Fruit fly (Drosophila melanogaster): ENCODE data around the gene CG5623.

The CG5623 gene

DNA sequence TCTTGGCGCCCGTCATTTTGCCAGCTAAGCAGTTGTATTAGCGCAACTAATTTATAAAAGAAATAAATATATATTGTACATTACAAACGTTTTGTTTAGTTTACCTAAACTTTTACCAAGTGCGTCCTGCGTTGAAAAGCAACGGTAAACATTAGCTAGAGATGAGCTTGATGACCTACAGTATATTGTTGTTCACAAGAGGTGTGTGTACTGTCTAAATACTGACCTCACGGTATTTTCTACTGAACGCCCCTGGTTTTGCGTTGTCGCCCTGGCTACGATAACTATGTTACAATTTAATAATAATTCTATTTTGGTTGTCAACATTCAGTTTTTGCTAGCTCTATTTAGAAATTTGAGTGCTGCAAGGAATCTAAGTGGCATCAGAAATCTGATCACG lies 25.2 kb upstream of the CG5623 start, which contains the start of gene Acyp2 (continued):
- no peak for TF ChIP-seq CG5245 (GFP tag; optimal IDR thresholded peaks at IDR 0.05)
- TF ChIP-seq yki (optimal IDR thresholded peaks at IDR 0.05), result no peak
- TF ChIP-seq CG8281 (tag; optimal IDR thresholded peaks at IDR 0.05), result no peak
- no peak for TF ChIP-seq CG6175 (GFP tag; IDR thresholded peaks at IDR 0.05)
- no peak for TF ChIP-seq CG12299 (tag; optimal IDR thresholded peaks at IDR 0.05)
- TF ChIP-seq p53 (GFP tag; optimal IDR thresholded peaks at IDR 0.05), result no peak
- peak; percentile 48 for TF ChIP-seq zfh2 (GFP tag; optimal IDR thresholded peaks at IDR 0.05)
- TF ChIP-seq CG6683 (GFP tag; optimal IDR thresholded peaks at IDR 0.05), result no peak
- peak; percentile 52 for TF ChIP-seq row (GFP tag; IDR thresholded peaks at IDR 0.05)
- no peak for TF ChIP-seq CG2202 (tag; optimal IDR thresholded peaks at IDR 0.05)
- peak; percentile 31 for TF ChIP-seq grau (tag; optimal IDR thresholded peaks at IDR 0.05)
- TF ChIP-seq Dp (GFP tag; optimal IDR thresholded peaks at IDR 0.05), result peak; percentile 53
- TF ChIP-seq CG6689 (GFP tag; IDR thresholded peaks at IDR 0.05), result no peak
- TF ChIP-seq CG10147 (GFP tag; optimal IDR thresholded peaks at IDR 0.05), result no peak
- no peak for TF ChIP-seq ro (GFP tag; IDR thresholded peaks at IDR 0.05)
- 0 out of 3 replicates have a peak, but pooled peaks have one; percentile 15 for TF ChIP-seq HLH4C (GFP tag; IDR thresholded peaks at IDR 0.05; ENCODE audit: partially characterized antibody)
- peak; percentile 9 for TF ChIP-seq CG7987 (GFP tag; optimal IDR thresholded peaks at IDR 0.05)
- TF ChIP-seq ci (GFP tag; IDR thresholded peaks at IDR 0.05), result peak; percentile 37; the same call in 1 of the 3 replicates
- TF ChIP-seq tup (GFP tag; optimal IDR thresholded peaks at IDR 0.05), result peak; percentile 32
- TF ChIP-seq Dbx (GFP tag; IDR thresholded peaks at IDR 0.05), result peak; percentile 63; the same call in 2 of the 3 replicates
- peak; percentile 40; the same call in 2 of the 3 replicates for TF ChIP-seq CG34224 (GFP tag; IDR thresholded peaks at IDR 0.05; ENCODE audit: partially characterized antibody)
- no peak for TF ChIP-seq btn (GFP tag; optimal IDR thresholded peaks at IDR 0.05)
- TF ChIP-seq Max (GFP tag; optimal IDR thresholded peaks at IDR 0.05), result peak; percentile 34
- TF ChIP-seq CG10209 (GFP tag; optimal IDR thresholded peaks at IDR 0.05), result no peak
- no peak for TF ChIP-seq Ssrp (tag; optimal IDR thresholded peaks at IDR 0.05)
- no peak for TF ChIP-seq fd64A (GFP tag; optimal IDR thresholded peaks at IDR 0.05)
- no peak for TF ChIP-seq mld (GFP tag; IDR thresholded peaks at IDR 0.05; ENCODE audit: partially characterized antibody)
- no peak for TF ChIP-seq Sry-β (GFP tag; optimal IDR thresholded peaks at IDR 0.05)
- peak; percentile 51 for TF ChIP-seq Xbp1 (GFP tag; optimal IDR thresholded peaks at IDR 0.05)
- TF ChIP-seq nmo (GFP tag; optimal IDR thresholded peaks at IDR 0.05), result peak; percentile 41
- TF ChIP-seq CG1602 (GFP tag; optimal IDR thresholded peaks at IDR 0.05), result no peak
- peak; percentile 80 for TF ChIP-seq sens (GFP tag)
- peak; percentile 31; the same call in 1 of the 2 replicates for TF ChIP-seq tna (GFP tag; IDR thresholded peaks at IDR 0.05; ENCODE audit: partially characterized antibody)
- peak; percentile 59; the same call in 1 of the 3 replicates for TF ChIP-seq Opbp (GFP tag; IDR thresholded peaks at IDR 0.05; ENCODE audit: partially characterized antibody)
- peak; percentile 1 for TF ChIP-seq CG34376 (GFP tag; optimal IDR thresholded peaks at IDR 0.05)
- peak; percentile 62 for TF ChIP-seq CG2120 (GFP tag; optimal IDR thresholded peaks at IDR 0.05)
- no peak for TF ChIP-seq bsh (GFP tag; optimal IDR thresholded peaks at IDR 0.05)
- no peak for TF ChIP-seq dan (GFP tag; IDR thresholded peaks at IDR 0.05)
- TF ChIP-seq CG1603 (tag; optimal IDR thresholded peaks at IDR 0.05), result peak; percentile 77
- no peak for TF ChIP-seq D (optimal IDR thresholded peaks at IDR 0.05)
- TF ChIP-seq D (GFP tag; optimal IDR thresholded peaks at IDR 0.05), result no peak
- TF ChIP-seq fd102C (GFP tag; optimal IDR thresholded peaks at IDR 0.05), result no peak
- TF ChIP-seq hbn (GFP tag; IDR thresholded peaks at IDR 0.05; ENCODE audit: partially characterized antibody), result peak; percentile 48; the same call in 1 of the 2 replicates
- no peak for TF ChIP-seq Abd-B (GFP tag; optimal IDR thresholded peaks at IDR 0.05)
- TF ChIP-seq CG11398 (GFP tag; optimal IDR thresholded peaks at IDR 0.05), result no peak
- TF ChIP-seq Optix (GFP tag; IDR thresholded peaks at IDR 0.05), result no peak
- no peak for TF ChIP-seq fd3F (GFP tag; optimal IDR thresholded peaks at IDR 0.05)
- TF ChIP-seq CG7786 (GFP tag; optimal IDR thresholded peaks at IDR 0.05), result no peak
- TF ChIP-seq Hr51 (GFP tag; optimal IDR thresholded peaks at IDR 0.05), result peak in 1 of 2 experiments; percentile 8
- TF ChIP-seq Gug (GFP tag; IDR thresholded peaks at IDR 0.05), result peak; percentile 36; the same call in 1 of the 4 replicates

All from whole organism, embryonic.